Fruit fly (Drosophila melanogaster) Kc167 (cell line): ENCODE data around the gene CG13694.

ENCODE experiments used
- Myc ChIP-seq: fragments of >200 bp; optimal IDR thresholded peaks from 2 replicates; lab custom pipeline; 2017; ENCODE audit warnings: missing external identifiers
- Sin3A ChIP-seq: fragments of >200 bp; optimal IDR thresholded peaks from 2 replicates; lab custom pipeline; 2018; ENCODE audit warnings: missing external identifiers
- h ChIP-seq: fragments of >200 bp; optimal IDR thresholded peaks from 3 replicates; lab custom pipeline; 2018; ENCODE audit warnings: missing external identifiers
- insv ChIP-seq: fragments of >200 bp; optimal IDR thresholded peaks from 3 replicates; lab custom pipeline; 2018; ENCODE audit warnings: missing external identifiers
- psq ChIP-seq: fragments of >200 bp; optimal IDR thresholded peaks from 2 replicates; lab custom pipeline; 2017; ENCODE audit warnings: missing external identifiers
- ttk ChIP-seq: sonication (Bioruptor generic); optimal IDR thresholded peaks from 2 replicates; lab custom pipeline; 2017; ENCODE audit warnings: missing external identifiers

DNA sequence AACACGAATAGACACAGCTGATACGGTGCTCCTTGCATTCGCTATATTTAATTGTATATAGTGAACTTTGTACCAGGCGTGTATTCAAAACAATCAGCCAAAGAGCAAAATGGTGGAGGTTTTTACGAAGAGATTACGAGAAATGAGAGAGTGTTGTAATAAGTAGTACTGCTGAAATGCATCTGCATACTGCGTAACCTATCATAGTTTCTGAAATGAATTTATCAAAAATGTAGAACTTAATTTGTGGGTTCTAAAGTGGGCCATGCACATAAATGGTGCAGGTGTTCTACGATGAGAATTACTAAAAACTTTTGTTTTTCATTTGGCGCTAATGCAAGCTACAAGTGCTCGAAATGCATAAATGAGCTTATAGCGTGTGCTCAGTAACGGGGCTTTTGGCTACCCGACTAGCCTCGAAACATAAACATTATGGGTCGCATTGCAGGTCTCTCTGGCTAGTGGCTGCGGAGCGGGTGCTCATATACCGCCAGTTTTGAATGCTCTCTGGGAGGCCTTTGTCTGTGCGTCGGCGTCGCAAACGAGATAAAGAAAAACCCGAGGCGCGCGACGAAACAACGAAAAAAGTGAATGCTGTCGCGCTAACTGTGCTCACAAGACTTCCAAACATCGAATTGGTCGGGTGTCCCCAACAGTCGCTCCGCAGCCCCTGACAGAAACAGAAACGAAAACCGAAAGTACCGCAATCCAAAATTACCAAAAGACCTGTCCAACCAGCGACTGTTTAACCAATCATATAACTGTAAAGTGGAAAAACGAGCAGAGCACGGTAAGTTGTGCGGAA, 15.4 kb upstream of the CG13694 start, which contains the start of gene Gs1:
- TF ChIP-seq psq = no peak
- TF ChIP-seq h = no peak
- TF ChIP-seq ttk (lab: Kevin White, UChicago) = no peak
- TF ChIP-seq Sin3A (lab: Kevin White, UChicago) = no peak
- no peak for TF ChIP-seq Myc (lab: Kevin White, UChicago)
- TF ChIP-seq insv (lab: Kevin White, UChicago) = no peak
